Fruit fly (Drosophila melanogaster): ENCODE results near the gene squ.
A peak's percentile ranks its signal among the peaks of the same experiment; 100 is the strongest.

squ gene

DNA sequence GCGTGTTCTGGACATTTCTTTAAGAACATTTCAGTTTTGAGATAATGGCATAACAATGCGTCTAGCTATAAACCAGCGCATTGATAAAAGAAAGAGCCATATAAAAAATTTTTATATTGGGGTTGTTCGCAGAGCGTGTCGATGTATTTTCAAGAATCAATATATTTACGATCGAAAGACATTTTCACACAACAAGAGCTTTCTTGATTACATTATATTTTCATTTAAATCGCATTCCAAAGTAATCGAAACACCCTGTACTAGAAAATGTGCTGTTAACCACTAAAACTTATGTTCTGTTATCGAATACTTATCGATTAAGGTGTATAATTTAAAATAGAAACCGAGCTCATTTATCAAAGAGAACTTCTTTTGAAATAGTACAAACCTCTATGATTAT, 23.9 kb downstream of the squ start (continued):
- TF ChIP-seq CG34224 (GFP tag; IDR thresholded peaks at IDR 0.05; ENCODE audit: partially characterized antibody) (no peak), CG11696 (GFP tag; IDR thresholded peaks at IDR 0.05) (no peak), gcm2 (GFP tag; optimal IDR thresholded peaks at IDR 0.05) (no peak), pum (GFP tag; optimal IDR thresholded peaks at IDR 0.05) (no peak), B-H1 (GFP tag; IDR thresholded peaks at IDR 0.05) (no peak), usp (GFP tag; optimal IDR thresholded peaks at IDR 0.05) (no peak), nau (GFP tag; optimal IDR thresholded peaks at IDR 0.05) (no peak), CG11560 (tag; IDR thresholded peaks at IDR 0.05) (peak; percentile 94), Dfd (GFP tag; optimal IDR thresholded peaks at IDR 0.05) (no peak), jumu (GFP tag; optimal IDR thresholded peaks at IDR 0.05) (peak; percentile 27), Mes4 (GFP tag; optimal IDR thresholded peaks at IDR 0.05) (no peak), lilli (GFP tag; optimal IDR thresholded peaks at IDR 0.05) (peak; percentile 70), croc (GFP tag; conservative IDR thresholded peaks at IDR 0.05) (no peak), CG11723 (GFP tag; optimal IDR thresholded peaks at IDR 0.05) (no peak), CG1602 (GFP tag; optimal IDR thresholded peaks at IDR 0.05) (no peak), gcm (GFP tag; optimal IDR thresholded peaks at IDR 0.05) (no peak), Rfx (GFP tag; IDR thresholded peaks at IDR 0.05) (no peak), pfk (GFP tag; optimal IDR thresholded peaks at IDR 0.05) (no peak), CG18011 (GFP tag; optimal IDR thresholded peaks at IDR 0.05) (no peak), tgo (GFP tag; IDR thresholded peaks at IDR 0.05) (no peak; the same call in 2 of the 3 replicates), CG10654 (GFP tag; optimal IDR thresholded peaks at IDR 0.05) (no peak), sqz (GFP tag; optimal IDR thresholded peaks at IDR 0.05) (no peak), CG31365 (tag; optimal IDR thresholded peaks at IDR 0.05) (no peak), CG33557 (GFP tag; optimal IDR thresholded peaks at IDR 0.05) (peak; percentile 1), CG10431 (GFP tag; optimal IDR thresholded peaks at IDR 0.05) (no peak), CG14441 (GFP tag; IDR thresholded peaks at IDR 0.05) (no peak), jing (GFP tag; optimal IDR thresholded peaks at IDR 0.05) (no peak), ro (GFP tag; IDR thresholded peaks at IDR 0.05) (no peak), CG12104 (GFP tag; optimal IDR thresholded peaks at IDR 0.05) (peak; percentile 43), Spps (tag; optimal IDR thresholded peaks at IDR 0.05) (no peak), ssp (GFP tag; IDR thresholded peaks at IDR 0.05) (no peak), CG6813 (GFP tag; optimal IDR thresholded peaks at IDR 0.05) (no peak), cas (GFP tag; IDR thresholded peaks at IDR 0.05) (no peak), slp2 (GFP tag; optimal IDR thresholded peaks at IDR 0.05) (no peak), fd64A (GFP tag; optimal IDR thresholded peaks at IDR 0.05) (no peak), CG5180 (GFP tag; optimal IDR thresholded peaks at IDR 0.05) (no peak), PHDP (tag; optimal IDR thresholded peaks at IDR 0.05) (peak; percentile 58), Lhr (GFP tag; optimal IDR thresholded peaks at IDR 0.05) (no peak), CG34376 (GFP tag; optimal IDR thresholded peaks at IDR 0.05) (no peak), fru (optimal IDR thresholded peaks at IDR 0.05) (no peak), sr (GFP tag; IDR thresholded peaks at IDR 0.05) (no peak), Mrtf (GFP tag; IDR thresholded peaks at IDR 0.05) (no peak), her (GFP tag; optimal IDR thresholded peaks at IDR 0.05) (no peak), Hand (GFP tag; optimal IDR thresholded peaks at IDR 0.05) (no peak), CG9817 (tag; optimal IDR thresholded peaks at IDR 0.05) (peak; percentile 64), zfh2 (GFP tag; optimal IDR thresholded peaks at IDR 0.05) (peak; percentile 59), CG3407 (GFP tag; optimal IDR thresholded peaks at IDR 0.05) (no peak), BEAF-32 (GFP tag; optimal IDR thresholded peaks at IDR 0.05) (no peak), CG12299 (tag; optimal IDR thresholded peaks at IDR 0.05) (peak; percentile 11), CG10565 (GFP tag; optimal IDR thresholded peaks at IDR 0.05) (no peak), D19A (tag; optimal IDR thresholded peaks at IDR 0.05) (no peak), MESR4 (GFP tag; optimal IDR thresholded peaks at IDR 0.05) (no peak)

Measured in whole organism, embryonic.